Worm (Caenorhabditis elegans) whole organism, L4 larva: ENCODE measurements around the gene mnk-1.

Experiments
- F10B5.3 ChIP-seq: sonication (generic microtip); optimal IDR thresholded peaks from 2 replicates; lab custom pipeline; 2016; ENCODE audit warnings: mild to moderate bottlenecking, missing genetic modification characterization, missing compliant biosample characterization
- F49E8.2 ChIP-seq: sonication (generic microtip); optimal IDR thresholded peaks from 2 replicates; lab custom pipeline; 2016; ENCODE audit warnings: missing compliant biosample characterization, mild to moderate bottlenecking, missing genetic modification characterization, borderline replicate concordance
- R02D3.7 ChIP-seq: fragments of 150-350 bp; sonication (generic microtip); optimal IDR thresholded peaks from 3 replicates; lab custom pipeline; 2014; ENCODE audit warnings: missing biosample characterization, missing genetic modification characterization
- T26A8.4 ChIP-seq: fragments of 200-800 bp; sonication (Bioruptor generic); IDR thresholded peaks from 2 replicates; pipeline ENCODE4 v1.3.6; 2022; ENCODE audit warnings: missing genetic modification characterization, missing compliant biosample characterization
- Y75B8A.6 ChIP-seq: fragments of 200-800 bp; sonication (Bioruptor generic); IDR thresholded peaks from 2 replicates; pipeline ENCODE4 v1.3.6; 2022; ENCODE audit warnings: missing genetic modification reagents, missing genetic modification characterization, missing compliant biosample characterization
- aha-1 ChIP-seq: fragments of 150-350 bp; peaks from one replicate; lab custom pipeline; 2014; ENCODE audit warnings: missing biosample characterization, missing genetic modification characterization
- ama-1 ChIP-seq: fragments of 150-350 bp; optimal IDR thresholded peaks from 2 replicates; lab custom pipeline; 2014; ENCODE audit warnings: inconsistent platforms, mixed read lengths
- attf-4 ChIP-seq: sonication (generic microtip); optimal IDR thresholded peaks from 3 replicates; lab custom pipeline; 2017; ENCODE audit warnings: missing biosample characterization, missing genetic modification characterization
- ceh-20 ChIP-seq: fragments of 200-800 bp; sonication (Bioruptor generic); IDR thresholded peaks from 2 replicates; pipeline ENCODE4 v1.3.6; 2022; ENCODE audit warnings: missing genetic modification reagents, missing genetic modification characterization, missing compliant biosample characterization
- ceh-62 ChIP-seq: sonication (generic microtip); optimal IDR thresholded peaks from 2 replicates; lab custom pipeline; 2017; ENCODE audit warnings: missing biosample characterization, missing genetic modification characterization
- ces-1 ChIP-seq: fragments of 150-350 bp; sonication (generic microtip); optimal IDR thresholded peaks from 4 replicates; lab custom pipeline; 2014; ENCODE audit warnings: missing biosample characterization, missing genetic modification reagents, missing genetic modification characterization
- daf-12 ChIP-seq: fragments of 150-350 bp; optimal IDR thresholded peaks from 2 replicates; lab custom pipeline; 2014; ENCODE audit warnings: missing biosample characterization, missing genetic modification reagents, missing genetic modification characterization
- daf-19 ChIP-seq: fragments of 200-800 bp; sonication (Bioruptor generic); conservative IDR thresholded peaks from 2 replicates; pipeline ENCODE4 v1.3.6; 2022; ENCODE audit warnings: missing genetic modification characterization, missing compliant biosample characterization
- daf-8 ChIP-seq: fragments of 200-800 bp; sonication (Bioruptor generic); IDR thresholded peaks from 2 replicates; pipeline ENCODE4 v1.3.6; 2022; ENCODE audit warnings: missing genetic modification characterization, missing compliant biosample characterization
- dmd-6 ChIP-seq: fragments of 200-800 bp; sonication (Bioruptor generic); IDR thresholded peaks from 2 replicates; pipeline ENCODE4 v1.3.6; 2022; ENCODE audit warnings: missing genetic modification reagents, missing genetic modification characterization, missing compliant biosample characterization
- dmd-8 ChIP-seq: fragments of 200-800 bp; sonication (Bioruptor generic); IDR thresholded peaks from 2 replicates; pipeline ENCODE4 v1.3.6; 2022; ENCODE audit warnings: missing genetic modification characterization, missing compliant biosample characterization
- dmd-9 ChIP-seq: fragments of 200-800 bp; sonication (Bioruptor generic); IDR thresholded peaks from 2 replicates; pipeline ENCODE4 v1.3.6; 2022; ENCODE audit warnings: missing genetic modification reagents, missing genetic modification characterization, missing compliant biosample characterization
- dpl-1 ChIP-seq: fragments of 150-350 bp; optimal IDR thresholded peaks from 2 replicates; lab custom pipeline; 2014; ENCODE audit warnings: missing biosample characterization, missing genetic modification reagents, missing genetic modification characterization
- dve-1 ChIP-seq: sonication (generic microtip); optimal IDR thresholded peaks from 2 replicates; lab custom pipeline; 2017; ENCODE audit warnings: antibody characterized with exemption, mild to moderate bottlenecking, missing genetic modification characterization, missing compliant biosample characterization; ENCODE audit not compliant: insufficient read depth
- fos-1 ChIP-seq: fragments of 150-350 bp; optimal IDR thresholded peaks from 2 replicates; lab custom pipeline; 2014; ENCODE audit warnings: missing biosample characterization, missing genetic modification characterization
- gei-8 ChIP-seq: fragments of 200-800 bp; sonication (Bioruptor generic); optimal IDR thresholded peaks from 2 replicates; lab custom pipeline; 2018; ENCODE audit warnings: mild to moderate bottlenecking, missing genetic modification characterization, missing compliant biosample characterization
- hlh-11 ChIP-seq: fragments of 200-800 bp; sonication (Bioruptor generic); optimal IDR thresholded peaks from 2 replicates; lab custom pipeline; 2018; ENCODE audit warnings: mild to moderate bottlenecking, missing genetic modification characterization, missing compliant biosample characterization
- hlh-30 ChIP-seq: sonication (generic microtip); optimal IDR thresholded peaks from 2 replicates; lab custom pipeline; 2017; ENCODE audit warnings: antibody characterized with exemption, mild to moderate bottlenecking, missing genetic modification characterization, missing compliant biosample characterization; ENCODE audit not compliant: insufficient read depth
- lim-7 ChIP-seq: fragments of 200-800 bp; sonication (Bioruptor generic); IDR thresholded peaks from 2 replicates; pipeline ENCODE4 v1.3.6; 2022; ENCODE audit warnings: missing genetic modification characterization, missing compliant biosample characterization
- lin-13 ChIP-seq: fragments of 150-350 bp; optimal IDR thresholded peaks from 2 replicates; lab custom pipeline; 2014; ENCODE audit warnings: missing biosample characterization, missing genetic modification reagents, missing genetic modification characterization
- lin-15B ChIP-seq: fragments of 150-350 bp; sonication (generic microtip); optimal IDR thresholded peaks from 3 replicates; lab custom pipeline; 2014; ENCODE audit warnings: missing biosample characterization, missing genetic modification characterization
- lin-39 ChIP-seq: fragments of 150-350 bp; optimal IDR thresholded peaks from 2 replicates; lab custom pipeline; 2014; ENCODE audit warnings: missing biosample characterization, missing genetic modification reagents, missing genetic modification characterization
- madf-9 ChIP-seq: fragments of 200-800 bp; sonication (Bioruptor generic); conservative IDR thresholded peaks from 2 replicates; pipeline ENCODE4 v1.3.6; 2022; ENCODE audit warnings: missing genetic modification reagents, missing genetic modification characterization, missing compliant biosample characterization
- mdt-29 ChIP-seq: fragments of 200-800 bp; sonication (Bioruptor generic); IDR thresholded peaks from 2 replicates; pipeline ENCODE4 v1.3.6; 2022; ENCODE audit warnings: missing genetic modification reagents, missing genetic modification characterization, missing compliant biosample characterization
- mep-1 ChIP-seq: fragments of 150-350 bp; sonication (generic microtip); optimal IDR thresholded peaks from 3 replicates; lab custom pipeline; 2014; ENCODE audit warnings: missing biosample characterization, missing genetic modification characterization
- mes-2 ChIP-seq: sonication (generic microtip); optimal IDR thresholded peaks from 2 replicates; lab custom pipeline; 2016; ENCODE audit warnings: missing genotype, mild to moderate bottlenecking, missing genetic modification characterization, missing compliant biosample characterization; ENCODE audit not compliant: poor library complexity, severe bottlenecking
- nhr-10 ChIP-seq: fragments of 150-350 bp; optimal IDR thresholded peaks from 2 replicates; lab custom pipeline; 2014; ENCODE audit warnings: missing biosample characterization, missing genetic modification characterization
- nhr-102 ChIP-seq: sonication (generic microtip); optimal IDR thresholded peaks from 2 replicates; lab custom pipeline; 2016; ENCODE audit warnings: mild to moderate bottlenecking, missing genetic modification characterization, moderate library complexity, missing compliant biosample characterization
- nhr-11 ChIP-seq: fragments of 150-350 bp; optimal IDR thresholded peaks from 2 replicates; lab custom pipeline; 2014; ENCODE audit warnings: missing biosample characterization, missing genetic modification characterization
- nhr-111 ChIP-seq: fragments of 200-800 bp; sonication (Bioruptor generic); optimal IDR thresholded peaks from 2 replicates; lab custom pipeline; 2018; ENCODE audit warnings: mild to moderate bottlenecking, missing genetic modification characterization, missing compliant biosample characterization
- nhr-237 ChIP-seq: sonication (generic microtip); optimal IDR thresholded peaks from 2 replicates; lab custom pipeline; 2017; ENCODE audit warnings: missing biosample characterization, missing genetic modification characterization
- nhr-28 ChIP-seq: fragments of 150-350 bp; optimal IDR thresholded peaks from 2 replicates; lab custom pipeline; 2014; ENCODE audit warnings: missing biosample characterization, missing genetic modification characterization
- nhr-48 ChIP-seq: sonication (generic microtip); optimal IDR thresholded peaks from 2 replicates; lab custom pipeline; 2016; ENCODE audit warnings: mild to moderate bottlenecking, missing genetic modification characterization, missing compliant biosample characterization
- nhr-76 ChIP-seq: fragments of 150-350 bp; optimal IDR thresholded peaks from 2 replicates; lab custom pipeline; 2014; ENCODE audit warnings: missing biosample characterization, missing genetic modification characterization
- nhr-77 ChIP-seq: fragments of 150-350 bp; optimal IDR thresholded peaks from 2 replicates; lab custom pipeline; 2014; ENCODE audit warnings: missing biosample characterization, missing genetic modification characterization
- pha-4 ChIP-seq, 2 experiments: fragments of 150-350 bp in 1 of 2; fragments of 200-800 bp in 1 of 2; sonication (Bioruptor generic) in 1 of 2; IDR thresholded peaks in 1 of 2; optimal IDR thresholded peaks in 1 of 2; 2 replicates each; pipeline versions ENCODE4 v1.3.6 to Lab custom; 2014 to 2022; ENCODE audit warnings: missing genetic modification characterization in 2 of 2, missing genetic modification reagents in 2 of 2, missing biosample characterization in 1 of 2, missing compliant biosample characterization in 1 of 2
- pqm-1 ChIP-seq: sonication (generic microtip); optimal IDR thresholded peaks from 2 replicates; lab custom pipeline; 2017; ENCODE audit warnings: missing biosample characterization, missing genetic modification characterization
- saeg-2 ChIP-seq: fragments of 200-800 bp; sonication (Bioruptor generic); IDR thresholded peaks from 2 replicates; pipeline ENCODE4 v1.3.6; 2022; ENCODE audit warnings: missing genetic modification reagents, missing genetic modification characterization, missing compliant biosample characterization
- spr-1 ChIP-seq: sonication (generic microtip); optimal IDR thresholded peaks from 2 replicates; lab custom pipeline; 2016; ENCODE audit warnings: mild to moderate bottlenecking, missing genetic modification characterization, missing compliant biosample characterization
- unc-130 ChIP-seq: sonication (generic microtip); optimal IDR thresholded peaks from 2 replicates; lab custom pipeline; 2016; ENCODE audit warnings: missing genetic modification reagents, missing genetic modification characterization, missing compliant biosample characterization
- unc-39 ChIP-seq: sonication (generic microtip); optimal IDR thresholded peaks from 2 replicates; lab custom pipeline; 2017; ENCODE audit warnings: missing biosample characterization, missing genetic modification characterization
- unc-62 ChIP-seq, 3 experiments: fragments of 150-350 bp in 1 of 3; sonication (generic microtip); optimal IDR thresholded peaks in 2 of 3; peaks in 1 of 3; 1 replicate in 1 of 3; 2 replicates in 2 of 3; lab custom pipeline; 2014 to 2017; ENCODE audit warnings: missing biosample characterization in 3 of 3, missing genetic modification characterization in 3 of 3, missing genetic modification reagents in 3 of 3, missing genotype in 1 of 3
- zfp-2 ChIP-seq: sonication (generic microtip); optimal IDR thresholded peaks from 2 replicates; lab custom pipeline; 2016; ENCODE audit warnings: mild to moderate bottlenecking, missing genetic modification characterization, missing compliant biosample characterization
- zip-11 ChIP-seq: fragments of 200-800 bp; sonication (Bioruptor generic); IDR thresholded peaks from 2 replicates; pipeline ENCODE4 v1.3.6; 2022; ENCODE audit warnings: missing genetic modification characterization, missing compliant biosample characterization
- ztf-7 ChIP-seq: fragments of 150-350 bp; optimal IDR thresholded peaks from 2 replicates; lab custom pipeline; 2014; ENCODE audit warnings: missing biosample characterization, missing genetic modification characterization

Gene mnk-1

ce11 chrII:10541923-10542486, 12.8 kb downstream of the mnk-1 start, which contains the start of gene pro-1 (continued):
- peak; percentile 76 for TF ChIP-seq hlh-11
- TF ChIP-seq unc-39 (tag; lab: Kevin White, UChicago) = no peak
- peak; percentile 98 for TF ChIP-seq mep-1
- TF ChIP-seq nhr-111 (GFP tag; lab: Kevin White, UChicago) = peak; percentile 79
- TF ChIP-seq ceh-62 (tag; lab: Kevin White, UChicago) = no peak
- peak; percentile 35; the same call in 1 of the 2 replicates for TF ChIP-seq zip-11 (GFP tag; lab: Robert Waterston, UW)
- TF ChIP-seq pha-4 (GFP tag; IDR thresholded peaks at IDR 0.05; lab: Robert Waterston, UW) = peak; percentile 87
- TF ChIP-seq pha-4 (tag; optimal IDR thresholded peaks at IDR 0.05; lab: Kevin White, UChicago) = peak; percentile 32
- TF ChIP-seq saeg-2 (GFP tag; lab: Robert Waterston, UW) = peak; percentile 83
- TF ChIP-seq daf-12 (tag; lab: Kevin White, UChicago) = no peak
- TF ChIP-seq unc-62 (GFP tag; optimal IDR thresholded peaks at IDR 0.05 in 1 of 2; lab: Kevin White, UChicago) = peak in 1 of 2 experiments; percentile 90
- TF ChIP-seq unc-62 (tag; optimal IDR thresholded peaks at IDR 0.05; lab: Kevin White, UChicago) = no peak
- no peak for TF ChIP-seq nhr-10 (tag; lab: Kevin White, UChicago)
- TF ChIP-seq Y75B8A.6 (GFP tag; lab: Robert Waterston, UW) = peak; percentile 45; the same call in 1 of the 2 replicates
- TF ChIP-seq lin-39 (tag; lab: Kevin White, UChicago) = no peak
- TF ChIP-seq gei-8 (GFP tag; lab: Kevin White, UChicago) = peak; percentile 12
- peak; percentile 85 for TF ChIP-seq nhr-102 (tag; lab: Kevin White, UChicago)
- no peak for TF ChIP-seq madf-9
- no peak for TF ChIP-seq aha-1 (tag; lab: Kevin White, UChicago)
- TF ChIP-seq lin-15B (tag; lab: Kevin White, UChicago) = no peak
- TF ChIP-seq hlh-30 = peak; percentile 83
- TF ChIP-seq R02D3.7 (tag; lab: Kevin White, UChicago) = peak; percentile 80
- peak; percentile 95 for TF ChIP-seq T26A8.4 (GFP tag; lab: Robert Waterston, UW)
- peak; percentile 78 for TF ChIP-seq daf-19
- TF ChIP-seq mdt-29 (GFP tag; lab: Robert Waterston, UW) = peak; percentile 89
- peak; percentile 92 for TF ChIP-seq ceh-20 (GFP tag; lab: Robert Waterston, UW)
- TF ChIP-seq nhr-76 = no peak
- TF ChIP-seq ces-1 (GFP tag; lab: Kevin White, UChicago) = no peak
- TF ChIP-seq dmd-6 = peak; percentile 54
- peak; percentile 20 for TF ChIP-seq ztf-7
- 0 out of 2 replicates have a peak, but pooled peaks have one; percentile 39 for TF ChIP-seq dmd-8
- TF ChIP-seq mes-2 = peak; percentile 79
- no peak for TF ChIP-seq daf-8 (GFP tag; lab: Robert Waterston, UW)
- peak; percentile 6 for TF ChIP-seq lin-13 (GFP tag; lab: Kevin White, UChicago)
- peak; percentile 47 for TF ChIP-seq nhr-28
- TF ChIP-seq F10B5.3 (tag; lab: Kevin White, UChicago) = no peak
- TF ChIP-seq ama-1 (lab: Kevin White, UChicago) = peak; percentile 92
- TF ChIP-seq fos-1 (tag; lab: Kevin White, UChicago) = peak; percentile 60
- TF ChIP-seq attf-4 (tag; lab: Kevin White, UChicago) = no peak
- TF ChIP-seq nhr-237 = no peak
- no peak for TF ChIP-seq spr-1 (tag; lab: Kevin White, UChicago)
- peak; percentile 22 for TF ChIP-seq nhr-48 (tag; lab: Kevin White, UChicago)
- peak; percentile 72 for TF ChIP-seq nhr-77 (tag; lab: Kevin White, UChicago)
- peak; percentile 75; the same call in 1 of the 2 replicates for TF ChIP-seq dmd-9 (GFP tag; lab: Robert Waterston, UW)
- TF ChIP-seq F49E8.2 = no peak
- peak; percentile 61 for TF ChIP-seq nhr-11 (tag; lab: Kevin White, UChicago)
- TF ChIP-seq zfp-2 (tag; lab: Kevin White, UChicago) = no peak
- TF ChIP-seq pqm-1 (tag; lab: Kevin White, UChicago) = no peak
- peak; percentile 58 for TF ChIP-seq dpl-1
- TF ChIP-seq dve-1 (tag; lab: Kevin White, UChicago) = peak; percentile 90
- no peak for TF ChIP-seq unc-130
- peak; percentile 70; the same call in 1 of the 2 replicates for TF ChIP-seq lim-7 (GFP tag; lab: Robert Waterston, UW)
